Worm (Caenorhabditis elegans): ENCODE measurements around the gene C50C3.12.

Gene C50C3.12

DNA sequence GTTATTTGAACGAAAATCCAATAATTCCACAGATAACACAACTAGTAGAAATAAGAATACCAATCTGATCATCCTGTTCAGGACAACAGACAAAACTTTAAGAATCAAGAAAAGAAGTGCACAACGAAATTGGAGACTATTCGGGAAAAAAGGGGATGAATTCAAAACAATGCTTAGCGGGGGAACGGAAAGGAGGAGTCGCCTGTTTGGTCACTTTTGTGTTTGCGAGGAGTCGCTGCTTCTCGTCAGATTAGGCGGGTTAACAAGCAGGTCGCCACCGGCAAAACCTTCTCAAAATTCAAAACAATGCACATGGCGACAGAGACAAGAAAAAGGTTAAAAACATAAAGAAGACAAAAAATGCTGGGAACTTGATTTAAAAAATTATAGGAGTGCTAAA lies 33.4 kb downstream of the C50C3.12 start, which contains the start of gene C30A5.10:
C30A5.10 (minus strand) TSS at position 101 of the 400 bp plus-strand sequence.
- TF ChIP-seq hnd-1 (tag; optimal IDR thresholded peaks at IDR 0.05): no peak
- TF ChIP-seq pes-1 (GFP tag; IDR thresholded peaks at IDR 0.05): no peak
- TF ChIP-seq ceh-13 (GFP tag; optimal IDR thresholded peaks at IDR 0.05): no peak
- no peak for TF ChIP-seq flt-1 (GFP tag; IDR thresholded peaks at IDR 0.05)
- TF ChIP-seq tbx-37 (GFP tag; conservative IDR thresholded peaks at IDR 0.05): no peak
- TF ChIP-seq ceh-36 (tag; optimal IDR thresholded peaks at IDR 0.05): no peak
- TF ChIP-seq sea-1 (GFP tag; conservative IDR thresholded peaks at IDR 0.05): no peak
- no peak for TF ChIP-seq tra-4 (tag; optimal IDR thresholded peaks at IDR 0.05)

DNA sequence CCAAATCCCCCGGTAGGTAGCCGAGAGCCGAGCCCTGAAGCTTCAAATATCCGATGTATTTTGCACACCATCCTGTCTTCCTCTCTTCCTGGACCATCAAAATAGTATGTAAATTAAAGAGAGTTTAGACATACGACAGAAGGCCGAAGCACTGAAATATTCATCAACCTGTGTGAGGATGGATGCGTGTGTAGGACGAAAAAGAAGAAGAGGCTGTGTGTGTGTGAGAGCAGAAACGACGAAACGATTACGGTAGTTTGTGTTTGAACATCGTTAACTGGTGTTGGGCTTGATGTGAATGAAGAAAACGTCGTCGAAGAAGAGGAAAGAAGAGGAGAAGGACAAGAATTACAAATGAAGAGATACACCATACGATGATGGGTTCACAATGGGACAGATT lies 35.2 kb downstream of the C50C3.12 start:
- no peak for TF ChIP-seq aly-1 (tag; optimal IDR thresholded peaks at IDR 0.05)
- no peak for TF ChIP-seq ceh-13 (GFP tag; optimal IDR thresholded peaks at IDR 0.05)
- no peak for TF ChIP-seq tbx-11 (GFP tag; IDR thresholded peaks at IDR 0.05)
- TF ChIP-seq ets-7 (tag; optimal IDR thresholded peaks at IDR 0.05): no peak
- TF ChIP-seq F13C5.2 (tag; optimal IDR thresholded peaks at IDR 0.05): no peak

DNA sequence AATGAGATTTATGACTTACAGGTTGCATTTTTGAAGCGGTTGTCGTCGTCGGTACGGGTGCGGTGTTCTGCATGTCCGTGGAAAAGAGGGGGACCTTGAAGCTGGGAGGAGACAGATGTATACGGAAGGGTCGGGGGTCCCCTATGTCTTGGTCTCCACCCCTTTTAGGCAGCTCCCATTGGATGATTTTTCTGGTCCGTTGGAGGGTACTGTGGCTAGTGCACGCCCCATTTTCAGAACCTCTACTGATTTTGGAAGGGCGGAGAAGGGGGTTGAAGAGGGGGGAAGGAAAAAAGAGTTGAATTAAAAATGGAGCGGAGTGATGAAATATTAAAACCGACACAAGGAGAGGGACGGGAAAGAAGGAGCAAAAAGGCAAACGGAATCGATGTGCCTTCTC lies 39.9 kb downstream of the C50C3.12 start, which contains the start of gene unc-86:
unc-86 (minus strand) TSS at position 113 of the 400 bp plus-strand sequence.
- no peak for TF ChIP-seq flt-1 (GFP tag; IDR thresholded peaks at IDR 0.05)
- TF ChIP-seq tbx-11 (GFP tag; IDR thresholded peaks at IDR 0.05): no peak
- TF ChIP-seq aly-1 (tag; optimal IDR thresholded peaks at IDR 0.05): no peak
- TF ChIP-seq tbx-37 (GFP tag; conservative IDR thresholded peaks at IDR 0.05): no peak
- TF ChIP-seq F13C5.2 (tag; optimal IDR thresholded peaks at IDR 0.05): no peak
- TF ChIP-seq ceh-36 (tag; optimal IDR thresholded peaks at IDR 0.05): no peak
- no peak for TF ChIP-seq scrt-1 (GFP tag; IDR thresholded peaks at IDR 0.05)
- no peak for TF ChIP-seq tra-4 (tag; optimal IDR thresholded peaks at IDR 0.05)
- TF ChIP-seq pes-1 (GFP tag; IDR thresholded peaks at IDR 0.05): no peak
- no peak for TF ChIP-seq hmbx-1 (tag; optimal IDR thresholded peaks at IDR 0.05)
- no peak for TF ChIP-seq ets-7 (tag; optimal IDR thresholded peaks at IDR 0.05)
- TF ChIP-seq sea-1 (GFP tag; conservative IDR thresholded peaks at IDR 0.05): no peak
- no peak for TF ChIP-seq ceh-13 (GFP tag; optimal IDR thresholded peaks at IDR 0.05)
- TF ChIP-seq hmg-4 (GFP tag; optimal IDR thresholded peaks at IDR 0.05): no peak
- no peak for TF ChIP-seq B0310.2 (tag; optimal IDR thresholded peaks at IDR 0.05)
- TF ChIP-seq ama-1 (optimal IDR thresholded peaks at IDR 0.05): no peak
- TF ChIP-seq hnd-1 (tag; optimal IDR thresholded peaks at IDR 0.05): no peak

DNA sequence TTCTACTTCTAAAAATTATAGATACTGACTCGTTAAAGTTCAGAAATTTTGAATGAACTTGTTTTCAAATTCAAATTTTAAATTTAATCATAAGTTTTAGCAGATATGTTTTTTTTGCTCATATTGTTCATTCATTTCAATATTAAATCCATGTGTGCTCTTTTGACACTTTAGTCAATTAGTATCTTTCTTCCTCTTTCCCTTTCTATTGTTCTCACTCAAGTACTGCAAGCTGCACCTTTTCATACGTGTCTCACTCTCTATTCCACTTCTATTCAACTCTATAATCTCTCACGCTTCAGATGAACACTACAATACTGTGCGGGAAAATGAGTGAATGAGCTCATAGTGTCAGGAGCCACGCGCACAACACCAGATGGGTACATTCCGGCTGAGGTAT lies 41.6 kb downstream of the C50C3.12 start, which contains the start of gene C30A5.16:
C30A5.16 (plus strand) TSS at position 301 of the 400 bp plus-strand sequence.
- no peak for TF ChIP-seq ama-1 (optimal IDR thresholded peaks at IDR 0.05)
- TF ChIP-seq hnd-1 (tag; optimal IDR thresholded peaks at IDR 0.05): no peak
- no peak for TF ChIP-seq ets-7 (tag; optimal IDR thresholded peaks at IDR 0.05)
- no peak for TF ChIP-seq ceh-13 (GFP tag; optimal IDR thresholded peaks at IDR 0.05)
- no peak for TF ChIP-seq flt-1 (GFP tag; IDR thresholded peaks at IDR 0.05)
- no peak for TF ChIP-seq ceh-36 (tag; optimal IDR thresholded peaks at IDR 0.05)
- no peak for TF ChIP-seq sea-1 (GFP tag; conservative IDR thresholded peaks at IDR 0.05)
- no peak for TF ChIP-seq scrt-1 (GFP tag; IDR thresholded peaks at IDR 0.05)
- no peak for TF ChIP-seq B0310.2 (tag; optimal IDR thresholded peaks at IDR 0.05)
- TF ChIP-seq aly-1 (tag; optimal IDR thresholded peaks at IDR 0.05): no peak
- TF ChIP-seq tra-4 (tag; optimal IDR thresholded peaks at IDR 0.05): no peak
- TF ChIP-seq tbx-37 (GFP tag; conservative IDR thresholded peaks at IDR 0.05): no peak
- no peak for TF ChIP-seq hmg-4 (GFP tag; optimal IDR thresholded peaks at IDR 0.05)
- TF ChIP-seq F13C5.2 (tag; optimal IDR thresholded peaks at IDR 0.05): no peak

DNA sequence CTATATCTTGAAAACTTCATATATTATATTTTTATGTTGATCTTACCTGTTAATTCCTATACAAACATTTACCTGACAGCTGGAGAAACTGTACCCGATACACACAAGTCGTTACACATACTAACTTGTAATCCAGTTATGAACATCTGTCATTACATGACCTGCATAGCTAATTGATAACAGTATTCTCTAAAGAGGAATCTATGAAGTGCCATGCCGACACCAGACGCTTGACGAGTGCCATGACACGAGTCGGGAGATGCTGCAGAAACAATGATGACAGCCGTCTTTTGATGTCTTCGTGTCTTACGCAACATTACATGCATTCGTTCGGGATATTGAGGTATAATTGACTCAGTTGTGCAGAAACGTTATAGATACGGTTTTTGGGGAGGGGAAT lies 43.7 kb downstream of the C50C3.12 start:
- no peak for TF ChIP-seq pes-1 (GFP tag; IDR thresholded peaks at IDR 0.05)
- TF ChIP-seq tbx-37 (GFP tag; conservative IDR thresholded peaks at IDR 0.05): no peak
- TF ChIP-seq ceh-13 (GFP tag; optimal IDR thresholded peaks at IDR 0.05): no peak
- no peak for TF ChIP-seq ceh-36 (tag; optimal IDR thresholded peaks at IDR 0.05)
- TF ChIP-seq B0310.2 (tag; optimal IDR thresholded peaks at IDR 0.05): no peak
- no peak for TF ChIP-seq sea-1 (GFP tag; conservative IDR thresholded peaks at IDR 0.05)
- no peak for TF ChIP-seq F13C5.2 (tag; optimal IDR thresholded peaks at IDR 0.05)
- no peak for TF ChIP-seq hmbx-1 (tag; optimal IDR thresholded peaks at IDR 0.05)
- no peak for TF ChIP-seq flt-1 (GFP tag; IDR thresholded peaks at IDR 0.05)
- TF ChIP-seq scrt-1 (GFP tag; IDR thresholded peaks at IDR 0.05): no peak
- no peak for TF ChIP-seq ama-1 (optimal IDR thresholded peaks at IDR 0.05)
- no peak for TF ChIP-seq tra-4 (tag; optimal IDR thresholded peaks at IDR 0.05)
- TF ChIP-seq tbx-11 (GFP tag; IDR thresholded peaks at IDR 0.05): no peak
- no peak for TF ChIP-seq hnd-1 (tag; optimal IDR thresholded peaks at IDR 0.05)
- TF ChIP-seq ets-7 (tag; optimal IDR thresholded peaks at IDR 0.05): no peak

DNA sequence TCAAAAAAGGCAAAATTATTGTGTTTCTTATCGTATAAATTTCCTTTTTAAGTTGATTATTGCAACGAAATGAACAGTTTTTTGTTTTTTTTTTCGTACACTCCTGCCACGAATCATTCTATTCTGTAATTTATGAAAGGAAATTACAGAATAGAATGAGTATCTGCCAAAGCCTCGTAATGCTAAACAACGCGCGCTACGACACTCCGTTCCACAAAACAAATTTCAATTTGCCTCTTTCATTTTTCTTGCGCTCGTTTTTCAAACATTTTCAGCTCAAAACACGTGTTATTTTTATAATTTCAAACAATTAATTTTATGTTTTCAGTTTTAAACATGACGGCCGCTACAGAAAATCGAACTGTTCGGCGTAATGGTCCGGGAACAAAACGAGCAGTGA lies 48.4 kb downstream of the C50C3.12 start, which contains the start of gene mob-4:
mob-4 (plus strand) TSS at position 329 of the 400 bp plus-strand sequence.
- no peak for TF ChIP-seq tra-4 (tag; optimal IDR thresholded peaks at IDR 0.05)
- no peak for TF ChIP-seq ceh-13 (GFP tag; optimal IDR thresholded peaks at IDR 0.05)
- TF ChIP-seq sea-1 (GFP tag; conservative IDR thresholded peaks at IDR 0.05): no peak
- no peak for TF ChIP-seq tbx-37 (GFP tag; conservative IDR thresholded peaks at IDR 0.05)
- TF ChIP-seq ama-1 (optimal IDR thresholded peaks at IDR 0.05): no peak

DNA sequence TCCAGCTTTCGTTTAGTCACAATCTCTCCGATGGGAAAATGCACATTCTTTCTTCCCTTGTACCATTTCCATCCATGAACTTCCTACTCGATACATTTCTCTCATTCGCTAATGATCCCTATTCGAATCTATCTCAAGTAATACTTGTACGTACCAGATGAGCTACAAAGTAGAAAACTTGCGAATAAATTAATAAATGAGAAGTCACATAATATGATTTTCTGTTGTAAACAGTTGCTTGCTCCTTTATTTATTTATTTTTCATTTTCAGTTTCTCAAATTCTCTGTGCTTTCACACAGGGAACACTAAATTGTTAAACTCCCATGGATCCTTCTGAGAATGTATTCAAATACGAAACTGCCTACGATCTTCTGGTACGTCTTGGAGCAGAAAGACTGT lies 49.8 kb downstream of the C50C3.12 start, which contains the start of gene rfs-1:
rfs-1 (plus strand) TSS at position 301 of the 400 bp plus-strand sequence.
- TF ChIP-seq ceh-13 (GFP tag; optimal IDR thresholded peaks at IDR 0.05): no peak
